Fruit fly (Drosophila melanogaster) Kc167 (cell line): ENCODE results near the gene Nprl3.

Experiments used
- Sin3A ChIP-seq: fragments of >200 bp; optimal IDR thresholded peaks from 2 replicates; lab custom pipeline; 2018; ENCODE audit warnings: missing external identifiers
- psq ChIP-seq: fragments of >200 bp; optimal IDR thresholded peaks from 2 replicates; lab custom pipeline; 2017; ENCODE audit warnings: missing external identifiers

- TF ChIP-seq Sin3A (no peak), psq (lab: Kevin White, UChicago) (no peak)
These were observed 43.9 kb downstream of the Nprl3 start for dm6 chr3L:13957789-13958188.
